Worm (Caenorhabditis elegans) whole organism, L4/young adult: ENCODE measurements around the gene lys-4.
A peak's percentile ranks its signal among the peaks of the same experiment; 100 is the strongest.

Experiments
- W03F9.2 ChIP-seq: fragments of 150-350 bp; optimal IDR thresholded peaks from 2 replicates; lab custom pipeline; 2014; ENCODE audit warnings: missing biosample characterization, missing genetic modification characterization
- dao-5 ChIP-seq: sonication (generic microtip); optimal IDR thresholded peaks from 2 replicates; lab custom pipeline; 2016; ENCODE audit warnings: missing genotype, missing genetic modification characterization, moderate library complexity, missing compliant biosample characterization
- him-1 ChIP-seq: sonication (generic microtip); optimal IDR thresholded peaks from 2 replicates; lab custom pipeline; 2016; ENCODE audit warnings: missing genotype, missing genetic modification reagents, missing genetic modification characterization, missing compliant biosample characterization

Gene lys-4

DNA sequence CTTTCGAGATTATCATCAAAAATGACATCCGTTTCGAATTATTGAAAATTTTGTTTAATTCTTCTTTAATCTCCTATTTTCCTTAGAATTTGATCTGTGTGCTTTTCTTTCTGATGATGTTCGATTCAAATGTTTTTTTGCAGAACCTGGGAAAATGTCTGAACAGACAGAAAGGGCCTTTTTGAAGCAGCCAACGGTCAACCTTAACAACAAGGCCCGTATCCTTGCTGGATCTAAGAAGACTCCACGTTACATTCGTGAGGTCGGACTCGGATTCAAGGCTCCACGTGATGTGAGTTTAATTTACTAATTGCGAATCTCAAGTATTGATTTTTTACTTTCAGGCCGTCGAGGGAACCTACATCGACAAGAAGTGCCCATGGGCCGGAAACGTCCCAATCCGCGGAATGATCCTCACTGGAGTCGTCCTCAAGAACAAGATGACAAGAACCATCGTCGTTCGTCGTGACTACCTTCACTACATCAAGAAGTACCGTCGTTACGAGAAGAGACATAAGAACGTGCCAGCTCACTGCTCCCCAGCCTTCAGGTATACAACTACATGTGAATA lies 20.4 kb downstream of the lys-4 start, which contains the start of gene rps-11:
Gene rps-11 (plus strand): TSS at position 144 of the 571 bp plus-strand sequence.
- no peak for TF ChIP-seq him-1 (tag; lab: Kevin White, UChicago)
- no peak for TF ChIP-seq dao-5
- TF ChIP-seq W03F9.2 (tag; lab: Kevin White, UChicago) = no peak

DNA sequence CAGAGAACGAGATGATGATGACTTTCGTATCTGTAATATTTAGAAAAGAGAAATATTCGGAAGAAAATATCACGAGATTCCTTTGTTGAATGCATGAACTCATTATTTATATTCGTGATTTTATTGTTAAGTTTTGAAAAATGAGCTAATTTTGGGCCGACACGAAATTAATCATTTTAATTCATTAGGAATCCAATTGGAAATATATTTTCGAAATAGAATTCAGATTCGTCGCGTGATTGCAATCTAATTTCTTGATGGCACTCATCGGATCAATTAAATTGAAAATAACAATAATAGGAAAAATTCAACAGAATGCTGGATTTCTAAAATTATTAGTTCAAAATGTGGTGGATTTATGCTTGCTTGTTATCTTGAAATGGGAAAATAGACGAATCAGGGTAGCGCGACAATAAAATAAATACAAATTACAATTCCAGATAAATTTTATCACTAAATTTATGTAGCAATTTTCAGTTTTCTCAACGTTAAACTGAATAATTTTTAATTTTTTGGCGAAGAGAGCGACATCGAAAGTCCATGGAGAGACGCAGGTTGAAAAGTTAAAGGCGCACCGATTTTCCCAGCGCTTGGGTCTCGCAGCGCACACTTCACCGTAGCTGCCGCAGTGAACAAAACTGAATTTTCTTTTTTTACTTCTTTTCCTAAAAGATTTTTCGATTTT lies 21.1 kb downstream of the lys-4 start:
- peak; percentile 38 for TF ChIP-seq him-1 (tag; lab: Kevin White, UChicago)
- peak; percentile 88 for TF ChIP-seq W03F9.2 (tag; lab: Kevin White, UChicago)
- TF ChIP-seq dao-5 = no peak

DNA sequence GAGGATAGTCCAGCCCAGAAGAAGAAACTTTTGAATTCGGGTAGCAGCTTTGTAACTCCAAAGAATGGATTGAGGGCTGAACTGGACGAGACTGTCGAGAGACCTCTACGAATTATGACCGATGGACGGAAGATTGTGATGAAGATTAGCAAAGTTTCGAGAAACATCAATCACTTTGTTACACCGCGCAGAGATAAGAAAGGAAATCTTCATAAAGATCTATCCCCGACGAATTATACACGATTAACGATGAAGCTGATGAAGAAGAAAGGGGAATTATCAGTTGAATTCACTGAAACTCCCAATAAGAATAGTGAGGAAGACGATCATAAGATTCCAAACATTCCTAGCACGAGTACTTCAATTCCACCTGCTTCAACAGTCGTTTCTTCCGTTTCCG lies 23.3 kb downstream of the lys-4 start:
- no peak for TF ChIP-seq W03F9.2 (tag; lab: Kevin White, UChicago)
- no peak for TF ChIP-seq dao-5
- no peak for TF ChIP-seq him-1 (tag; lab: Kevin White, UChicago)

DNA sequence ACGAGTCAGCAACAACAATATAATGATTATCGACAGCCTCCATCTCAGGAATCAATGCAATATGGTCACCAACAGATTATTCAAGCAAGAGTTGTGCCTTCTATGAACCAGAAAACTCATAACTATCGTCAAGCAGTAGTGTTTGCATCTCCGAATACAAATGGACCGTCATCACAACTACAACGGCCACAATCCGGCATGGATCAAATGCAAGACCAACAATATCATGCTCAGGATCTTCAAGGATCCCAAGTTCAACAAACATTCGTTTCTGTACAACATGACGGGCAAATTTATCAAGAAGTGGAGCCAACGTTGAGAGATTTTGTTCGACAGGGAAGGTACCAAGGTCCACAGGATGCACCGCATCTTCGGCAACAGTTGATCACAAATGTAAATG lies 25.9 kb downstream of the lys-4 start:
- TF ChIP-seq W03F9.2 (tag; lab: Kevin White, UChicago) = no peak
- no peak for TF ChIP-seq him-1 (tag; lab: Kevin White, UChicago)
- no peak for TF ChIP-seq dao-5

DNA sequence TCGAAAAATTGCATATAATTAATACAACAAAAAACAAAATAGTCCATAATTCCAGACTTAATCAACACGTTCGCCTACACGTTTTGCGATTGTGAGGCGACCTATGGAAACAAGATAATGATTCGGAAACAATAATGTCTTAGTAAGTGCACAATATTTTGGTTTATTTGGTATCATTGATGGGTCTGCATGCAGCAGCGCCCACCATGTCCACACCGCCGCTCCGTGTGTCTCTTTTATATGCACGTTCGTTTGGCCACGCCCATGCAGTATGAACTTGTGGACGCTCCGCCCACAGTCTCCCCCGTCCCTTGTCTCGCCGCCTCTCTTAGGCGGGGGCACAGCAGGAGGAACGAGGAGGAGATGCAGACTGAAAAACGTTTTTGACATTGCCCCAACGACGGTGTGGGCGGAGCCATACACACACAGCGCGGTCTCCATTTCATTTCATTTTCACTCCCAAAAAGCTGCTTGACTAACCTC lies 28.7 kb downstream of the lys-4 start, which contains the start of gene mig-38:
Gene mig-38 (plus strand): TSS at position 54 of the 483 bp plus-strand sequence.
- TF ChIP-seq him-1 (tag; lab: Kevin White, UChicago) = peak; percentile 23
- TF ChIP-seq W03F9.2 (tag; lab: Kevin White, UChicago) = no peak

DNA sequence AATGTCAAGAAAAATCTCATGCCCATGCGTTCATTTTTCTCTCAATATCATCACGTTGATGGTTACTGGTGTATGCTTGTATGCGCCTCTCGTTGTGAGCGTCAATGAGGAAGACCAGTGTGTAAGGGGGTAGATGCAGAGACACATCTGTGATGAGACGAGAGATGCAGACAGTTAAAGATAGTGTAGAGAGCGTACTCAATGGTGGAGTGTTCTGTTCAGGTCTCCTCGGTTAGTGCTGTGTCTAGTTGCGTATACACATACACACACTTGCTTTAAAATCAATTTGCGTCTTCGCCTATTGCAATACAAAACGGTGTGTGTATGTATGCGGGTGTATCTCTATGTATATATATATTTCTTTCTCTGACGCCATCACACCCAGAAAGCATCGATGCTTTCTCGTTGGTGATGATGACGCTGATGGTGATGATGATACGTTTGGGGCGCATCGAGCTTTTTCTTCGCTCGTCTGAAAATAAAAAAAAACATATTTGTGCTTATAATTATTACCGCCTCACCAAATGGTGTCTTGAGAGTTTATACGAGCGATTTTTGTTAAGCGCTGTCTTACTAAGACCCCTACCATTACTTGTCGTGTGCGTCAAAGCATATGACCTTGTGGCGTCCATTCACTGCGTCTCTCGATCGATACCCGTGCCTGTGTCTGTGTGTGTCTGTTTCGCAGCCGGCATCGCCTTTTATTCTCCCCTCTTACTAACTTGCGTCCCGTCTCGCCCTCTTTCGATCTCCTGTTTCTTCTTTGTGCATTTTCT lies 29.4 kb downstream of the lys-4 start, which contains the start of gene F40F11.3:
Gene F40F11.3 (minus strand): TSS at position 589 of the 776 bp plus-strand sequence.
- TF ChIP-seq W03F9.2 (tag; lab: Kevin White, UChicago) = peak; percentile 43
- TF ChIP-seq him-1 (tag; lab: Kevin White, UChicago) = no peak

DNA sequence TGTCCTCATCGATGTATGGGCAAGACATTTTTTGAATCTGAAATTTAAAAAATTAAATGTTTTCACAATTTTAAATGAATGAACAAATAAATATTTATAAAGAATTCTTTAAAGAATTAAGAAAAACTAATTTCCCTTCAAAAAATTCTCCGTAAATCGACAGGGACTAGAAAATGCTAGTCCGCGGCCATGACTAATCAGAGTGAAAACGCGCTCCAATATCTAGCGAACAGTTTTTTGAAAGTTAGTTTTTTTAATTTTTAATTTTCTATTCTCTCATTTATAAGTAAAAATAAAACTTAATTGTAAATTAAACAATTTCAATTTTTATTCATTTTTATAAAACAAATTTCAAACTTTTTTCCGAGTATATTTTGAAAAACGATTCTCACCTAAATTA lies 30.2 kb downstream of the lys-4 start:
- TF ChIP-seq dao-5 (no peak), W03F9.2 (tag; lab: Kevin White, UChicago) (peak; percentile 88)

DNA sequence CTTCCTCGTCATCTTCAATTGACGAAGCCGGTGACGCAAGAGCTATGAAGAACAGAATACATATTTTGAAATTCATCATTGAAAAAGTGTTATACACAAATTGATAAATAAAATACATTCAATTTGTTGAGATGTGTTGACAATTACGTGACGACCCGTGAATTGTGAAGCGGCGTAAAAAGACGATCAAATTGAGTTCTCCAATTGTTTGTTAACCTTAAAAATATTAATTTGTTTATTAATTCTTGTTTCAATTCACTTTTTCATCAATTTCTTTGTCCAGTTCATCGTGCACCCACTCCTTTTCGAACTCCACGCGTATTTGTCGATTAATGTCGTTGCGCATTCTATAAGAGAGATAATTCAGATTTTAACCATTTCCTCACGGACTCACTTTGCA lies 30.8 kb downstream of the lys-4 start, which contains the start of gene spe-36:
Gene spe-36 (minus strand): TSS at position 101 of the 400 bp plus-strand sequence.
- no peak for TF ChIP-seq dao-5
- TF ChIP-seq W03F9.2 (tag; lab: Kevin White, UChicago) = no peak
- TF ChIP-seq him-1 (tag; lab: Kevin White, UChicago) = no peak

DNA sequence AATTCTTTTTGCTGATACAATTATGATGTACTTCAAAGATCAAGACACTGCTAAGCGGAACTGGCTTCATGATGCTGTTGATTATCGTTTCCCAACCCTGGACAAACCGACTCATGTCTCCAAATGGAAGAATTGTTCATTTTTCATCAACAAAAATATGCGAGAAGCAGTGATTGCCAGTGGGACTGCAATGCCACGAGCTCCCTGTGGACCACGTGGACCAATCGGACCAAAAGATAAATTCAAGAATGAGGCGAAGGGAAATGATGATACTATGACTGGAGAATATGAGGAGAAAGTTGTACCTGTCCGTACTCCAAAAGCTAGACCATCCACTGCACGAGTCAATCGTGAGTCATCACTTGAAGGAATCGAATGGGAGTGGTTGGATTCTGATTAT lies 36.5 kb downstream of the lys-4 start:
- TF ChIP-seq dao-5 (no peak), W03F9.2 (tag; lab: Kevin White, UChicago) (no peak)

DNA sequence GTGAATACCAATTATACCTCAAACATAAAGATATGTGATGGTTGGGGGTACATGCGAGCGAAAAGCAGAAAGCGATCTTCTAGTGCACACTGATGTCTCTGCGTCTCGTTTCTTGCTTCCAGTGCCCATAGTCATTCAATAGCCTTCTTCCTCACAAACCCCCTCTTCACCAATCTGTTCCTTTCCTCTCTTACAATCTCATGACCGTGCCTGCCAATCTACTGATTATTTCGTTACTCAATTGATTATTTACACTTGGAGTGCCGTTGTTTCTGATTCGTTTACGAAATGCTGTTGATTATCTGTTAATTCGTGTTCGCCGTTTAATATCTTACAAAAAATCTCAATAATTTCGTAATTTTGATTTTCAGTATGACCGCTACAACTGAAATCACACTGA lies 38.1 kb downstream of the lys-4 start:
- TF ChIP-seq him-1 (tag; lab: Kevin White, UChicago) (no peak), W03F9.2 (tag; lab: Kevin White, UChicago) (no peak), dao-5 (no peak)

DNA sequence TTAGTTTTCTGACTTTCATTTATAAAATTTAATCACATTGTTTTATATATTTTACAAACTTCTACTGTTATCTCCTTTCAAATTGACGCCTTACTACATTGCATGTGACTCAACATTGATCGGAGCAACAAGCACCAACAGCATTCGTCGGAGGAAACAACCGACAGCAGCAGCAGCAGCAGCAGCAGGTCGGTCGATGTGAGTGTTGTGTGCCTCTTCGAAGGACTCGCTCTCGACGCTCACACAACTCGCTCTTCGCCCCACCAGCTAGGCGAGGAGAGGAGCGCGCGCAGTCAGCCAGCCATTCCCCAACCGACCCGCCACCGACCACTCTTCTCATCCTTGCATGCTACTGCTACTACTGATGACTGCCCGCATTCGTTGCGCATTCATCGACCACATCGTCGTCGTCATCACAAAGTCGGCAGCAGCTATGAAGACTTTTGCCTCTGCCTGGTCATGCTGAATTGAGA lies 39.0 kb downstream of the lys-4 start, which contains the start of gene F12F6.1:
Gene F12F6.1 (plus strand): TSS at position 51 of the 473 bp plus-strand sequence.
- TF ChIP-seq W03F9.2 (tag; lab: Kevin White, UChicago) (no peak), him-1 (tag; lab: Kevin White, UChicago) (no peak), dao-5 (no peak)

DNA sequence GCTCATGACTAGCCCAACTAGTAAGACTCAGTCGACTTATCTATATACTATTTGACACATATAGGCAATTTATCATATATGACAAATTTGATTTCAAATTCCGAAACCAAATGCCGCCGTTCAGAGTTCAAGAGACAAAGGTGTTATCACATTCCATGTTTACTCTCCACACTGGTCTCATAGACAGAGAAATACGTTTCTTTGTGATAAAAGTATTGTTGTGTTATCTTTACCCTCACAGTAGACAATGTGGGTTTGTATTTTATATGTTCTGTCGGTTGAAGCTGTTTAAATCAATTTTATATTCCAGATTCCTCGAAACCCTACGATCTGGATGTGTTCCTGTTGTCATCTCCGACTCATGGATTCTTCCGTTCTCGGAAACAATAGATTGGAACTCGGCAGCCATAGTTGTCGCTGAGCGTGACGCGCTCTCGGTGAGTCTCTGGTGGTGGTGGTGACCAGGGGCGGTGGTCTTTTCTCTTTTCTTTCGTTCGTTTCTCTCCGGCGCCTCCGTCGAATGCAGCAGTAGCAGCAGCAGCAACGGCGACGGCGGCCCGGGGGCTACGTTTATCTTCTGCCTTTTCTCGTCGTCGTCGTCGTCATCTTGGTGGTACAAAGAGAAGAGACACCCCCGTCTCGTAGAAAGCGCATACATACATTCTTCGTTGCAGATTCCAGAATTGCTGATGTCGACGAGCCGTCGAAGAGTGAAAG lies 40.4 kb downstream of the lys-4 start:
- TF ChIP-seq W03F9.2 (tag; lab: Kevin White, UChicago) = no peak
- TF ChIP-seq him-1 (tag; lab: Kevin White, UChicago) = no peak
- TF ChIP-seq dao-5 = no peak

DNA sequence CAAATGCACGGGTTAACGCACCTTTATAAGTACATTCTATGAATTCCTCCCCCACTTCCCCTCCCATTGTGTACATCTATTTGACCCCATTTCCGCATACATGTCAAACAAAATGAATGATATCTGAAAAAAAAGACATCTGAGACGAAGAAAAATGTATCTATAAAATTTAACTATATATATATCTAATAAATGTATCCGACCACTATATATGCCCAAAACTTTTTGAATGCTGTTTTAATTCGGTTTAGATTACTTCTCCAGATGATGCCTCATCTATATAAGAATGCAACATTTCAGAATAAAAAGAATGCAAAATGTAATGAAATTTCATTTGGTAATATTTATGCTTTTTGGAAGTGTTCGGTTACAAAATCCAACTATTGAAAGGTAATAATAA lies 44.5 kb downstream of the lys-4 start, which contains the start of gene rib-1:
Gene rib-1 (plus strand): TSS at position 301 of the 400 bp plus-strand sequence.
- TF ChIP-seq dao-5 (no peak), W03F9.2 (tag; lab: Kevin White, UChicago) (no peak)
